Fruit fly (Drosophila melanogaster) Kc167 (cell line): Measurements from ENCODE around the gene Mcm3.

Experiments
- Myc ChIP-seq: fragments of >200 bp; optimal IDR thresholded peaks from 2 replicates; lab custom pipeline; 2017; ENCODE audit warnings: missing external identifiers
- Sin3A ChIP-seq: fragments of >200 bp; optimal IDR thresholded peaks from 2 replicates; lab custom pipeline; 2018; ENCODE audit warnings: missing external identifiers
- h ChIP-seq: fragments of >200 bp; optimal IDR thresholded peaks from 3 replicates; lab custom pipeline; 2018; ENCODE audit warnings: missing external identifiers
- insv ChIP-seq: fragments of >200 bp; optimal IDR thresholded peaks from 3 replicates; lab custom pipeline; 2018; ENCODE audit warnings: missing external identifiers
- psq ChIP-seq: fragments of >200 bp; optimal IDR thresholded peaks from 2 replicates; lab custom pipeline; 2017; ENCODE audit warnings: missing external identifiers
- ttk ChIP-seq: sonication (Bioruptor generic); optimal IDR thresholded peaks from 2 replicates; lab custom pipeline; 2017; ENCODE audit warnings: missing external identifiers

The Mcm3 gene

dm6 chrX:5363116-5363515 lies 39.5 kb downstream of the Mcm3 start:
- TF ChIP-seq h: no peak
- TF ChIP-seq Myc (lab: Kevin White, UChicago): no peak
- TF ChIP-seq insv: no peak
- TF ChIP-seq ttk: no peak
- TF ChIP-seq Sin3A: no peak
- no peak for TF ChIP-seq psq (lab: Kevin White, UChicago)

- TF ChIP-seq insv: no peak
- TF ChIP-seq h: no peak
- no peak for TF ChIP-seq Myc (lab: Kevin White, UChicago)
- TF ChIP-seq Sin3A: no peak
- TF ChIP-seq ttk: no peak
Measured at dm6 chrX:5364031-5364430, 40.4 kb downstream of the Mcm3 start.
